Fruit fly (Drosophila melanogaster) whole organism, prepupa: Measurements from ENCODE around the gene CheB38b.
A peak's percentile ranks its signal among the peaks of the same experiment; 100 is the strongest.

Source experiments
- Blimp-1 ChIP-seq: fragments of 200-800 bp; sonication (Bioruptor generic); optimal IDR thresholded peaks from 3 replicates; lab custom pipeline; 2017; ENCODE audit warnings: missing biosample characterization, missing genetic modification characterization, mild to moderate bottlenecking, moderate library complexity, missing genetic modification reagents
- CG10631 ChIP-seq: fragments of 200-800 bp; sonication (Bioruptor generic); optimal IDR thresholded peaks from 2 replicates; lab custom pipeline; 2016; ENCODE audit warnings: missing biosample characterization, missing genetic modification characterization
- CG10669 ChIP-seq: fragments of 200-800 bp; sonication (Bioruptor generic); optimal IDR thresholded peaks from 3 replicates; lab custom pipeline; 2018; ENCODE audit warnings: missing biosample characterization, mild to moderate bottlenecking, missing genetic modification characterization, moderate library complexity
- CG11762 ChIP-seq: fragments of 200-800 bp; sonication (Bioruptor generic); optimal IDR thresholded peaks from 3 replicates; lab custom pipeline; 2016; ENCODE audit warnings: missing biosample characterization, missing genetic modification characterization; ENCODE audit not compliant: insufficient read depth
- CG16779 ChIP-seq: fragments of 200-800 bp; sonication (Bioruptor generic); optimal IDR thresholded peaks from 3 replicates; lab custom pipeline; 2017; ENCODE audit warnings: missing biosample characterization, mild to moderate bottlenecking, missing genetic modification characterization
- CG32006 ChIP-seq: fragments of 200-800 bp; sonication (Bioruptor generic); optimal IDR thresholded peaks from 3 replicates; lab custom pipeline; 2017; ENCODE audit warnings: missing biosample characterization, mild to moderate bottlenecking, missing genetic modification characterization
- CG3919 ChIP-seq: fragments of 200-800 bp; sonication (Bioruptor generic); optimal IDR thresholded peaks from 3 replicates; lab custom pipeline; 2016; ENCODE audit warnings: missing biosample characterization, missing genetic modification characterization
- Sox102F ChIP-seq: fragments of 200-800 bp; sonication (Bioruptor generic); optimal IDR thresholded peaks from 2 replicates; lab custom pipeline; 2016; ENCODE audit warnings: missing biosample characterization, mild to moderate bottlenecking, missing genetic modification characterization
- fd85E ChIP-seq: fragments of 200-800 bp; sonication (Bioruptor generic); optimal IDR thresholded peaks from 3 replicates; lab custom pipeline; 2016; ENCODE audit warnings: missing biosample characterization, missing genetic modification characterization
- lz ChIP-seq: fragments of 200-800 bp; sonication (Bioruptor generic); optimal IDR thresholded peaks from 3 replicates; lab custom pipeline; 2016; ENCODE audit warnings: missing biosample characterization, missing genetic modification characterization

dm6 chr2L:20825265-20825664 is 8.2 kb upstream of the CheB38b start:
- no peak for TF ChIP-seq CG11762 (GFP tag; lab: Kevin White, UChicago)
- no peak for TF ChIP-seq fd85E (GFP tag; lab: Kevin White, UChicago)
- TF ChIP-seq Sox102F: no peak
- TF ChIP-seq CG3919: no peak
- no peak for TF ChIP-seq CG10669 (GFP tag; lab: Kevin White, UChicago)
- TF ChIP-seq CG10631: peak; percentile 3
- no peak for TF ChIP-seq Blimp-1
- TF ChIP-seq CG16779: no peak
- TF ChIP-seq CG32006: no peak
- TF ChIP-seq lz (GFP tag; lab: Kevin White, UChicago): no peak
